Worm (Caenorhabditis elegans): ENCODE measurements around the gene magi-1.

DNA sequence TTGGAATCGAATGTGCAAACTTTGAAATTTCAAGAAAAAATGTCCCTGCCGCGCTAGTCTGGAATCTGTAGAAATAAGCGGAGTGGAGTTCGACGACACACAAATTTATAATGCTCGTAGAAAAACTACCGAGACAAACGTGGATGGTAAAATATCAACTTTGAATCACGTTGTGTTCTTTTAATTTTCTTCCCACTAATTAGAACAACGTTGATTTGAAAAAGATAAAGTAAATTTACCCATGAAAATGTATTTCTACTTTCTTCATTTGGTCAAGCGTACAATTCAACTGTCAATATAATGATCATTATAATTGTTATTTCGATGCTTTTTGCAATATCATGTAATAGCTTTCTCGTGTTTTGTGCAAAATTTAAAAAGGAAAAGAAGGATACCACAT lies 27.6 kb downstream of the magi-1 start, which contains the start of gene K01A6.5:
- TF ChIP-seq fos-1 (tag; optimal IDR thresholded peaks at IDR 0.05), result no peak
- TF ChIP-seq nhr-28 (tag; optimal IDR thresholded peaks at IDR 0.05), result no peak
- no peak for TF ChIP-seq sptf-1 (tag; optimal IDR thresholded peaks at IDR 0.05)
- no peak for TF ChIP-seq skn-1 (tag; optimal IDR thresholded peaks at IDR 0.05)
- no peak for TF ChIP-seq lsy-2 (tag; optimal IDR thresholded peaks at IDR 0.05)
- TF ChIP-seq nhr-77 (tag; optimal IDR thresholded peaks at IDR 0.05), result no peak
- no peak for TF ChIP-seq lin-39 (tag; optimal IDR thresholded peaks at IDR 0.05)
- no peak for TF ChIP-seq efl-1 (optimal IDR thresholded peaks at IDR 0.05)
- no peak for TF ChIP-seq efl-1 (GFP tag; optimal IDR thresholded peaks at IDR 0.05 in 1 of 2)
- TF ChIP-seq unc-130 (tag; optimal IDR thresholded peaks at IDR 0.05), result no peak
- no peak for TF ChIP-seq C04F5.9 (tag; optimal IDR thresholded peaks at IDR 0.05)
- no peak for TF ChIP-seq ztf-11 (tag; optimal IDR thresholded peaks at IDR 0.05)

Measured in whole organism, L1 larva.